Worm (Caenorhabditis elegans): ENCODE measurements around the gene str-15.

Gene str-15

ce11 chrV:16429503-16429902 is 29.1 kb downstream of the str-15 start, which contains the start of gene F26D2.10:
Gene F26D2.10 (minus strand): TSS chrV:16429603.
- TF ChIP-seq nhr-11 (tag; optimal IDR thresholded peaks at IDR 0.05) (no peak), unc-86 (tag; optimal IDR thresholded peaks at IDR 0.05) (no peak), rnt-1 (tag; optimal IDR thresholded peaks at IDR 0.05) (no peak), ceh-24 (tag; optimal IDR thresholded peaks at IDR 0.05) (no peak), ceh-18 (tag; optimal IDR thresholded peaks at IDR 0.05) (no peak), elt-4 (tag; optimal IDR thresholded peaks at IDR 0.05) (no peak), ama-1 (optimal IDR thresholded peaks at IDR 0.05) (no peak), unc-42 (tag; optimal IDR thresholded peaks at IDR 0.05) (no peak)

ce11 chrV:16424428-16424827 is 34.2 kb downstream of the str-15 start, which contains the start of gene srw-29:
Gene srw-29 (minus strand): TSS chrV:16424528.
- TF ChIP-seq ceh-22 (tag; optimal IDR thresholded peaks at IDR 0.05) (no peak), nhr-232 (tag; optimal IDR thresholded peaks at IDR 0.05) (no peak), ahr-1 (tag; optimal IDR thresholded peaks at IDR 0.05) (no peak), sox-2 (GFP tag; IDR thresholded peaks at IDR 0.05) (no peak), ama-1 (optimal IDR thresholded peaks at IDR 0.05) (no peak), che-1 (tag; optimal IDR thresholded peaks at IDR 0.05) (no peak), zip-5 (tag; optimal IDR thresholded peaks at IDR 0.05) (no peak), fkh-10 (GFP tag; optimal IDR thresholded peaks at IDR 0.05) (no peak), ceh-34 (tag; optimal IDR thresholded peaks at IDR 0.05) (no peak), ceh-6 (GFP tag; optimal IDR thresholded peaks at IDR 0.05) (no peak), ztf-16 (tag; optimal IDR thresholded peaks at IDR 0.05) (no peak), eyg-1 (tag; optimal IDR thresholded peaks at IDR 0.05) (no peak), pag-3 (tag; optimal IDR thresholded peaks at IDR 0.05; ENCODE audit: borderline replicate concordance) (no peak), ceh-30 (tag; optimal IDR thresholded peaks at IDR 0.05) (no peak), C08G9.2 (tag; optimal IDR thresholded peaks at IDR 0.05) (no peak), hlh-13 (GFP tag; optimal IDR thresholded peaks at IDR 0.05) (no peak), nhr-11 (tag; optimal IDR thresholded peaks at IDR 0.05) (no peak), dve-1 (tag; optimal IDR thresholded peaks at IDR 0.05) (no peak)

ce11 chrV:16420696-16421095 is 37.9 kb downstream of the str-15 start, which contains the start of gene srw-48:
Gene srw-48 (plus strand): TSS chrV:16420996.
- TF ChIP-seq K09A11.1 (tag; optimal IDR thresholded peaks at IDR 0.05; ENCODE audit: insufficient read depth) (no peak), ceh-2 (tag; optimal IDR thresholded peaks at IDR 0.05) (no peak), hlh-6 (tag; optimal IDR thresholded peaks at IDR 0.05) (no peak), tbx-2 (tag; optimal IDR thresholded peaks at IDR 0.05) (no peak), ceh-48 (tag; optimal IDR thresholded peaks at IDR 0.05) (no peak), fax-1 (tag; optimal IDR thresholded peaks at IDR 0.05) (no peak), hlh-8 (tag; optimal IDR thresholded peaks at IDR 0.05) (no peak), ceh-22 (tag; optimal IDR thresholded peaks at IDR 0.05) (no peak), tbx-7 (tag; optimal IDR thresholded peaks at IDR 0.05) (no peak), pag-3 (tag; optimal IDR thresholded peaks at IDR 0.05; ENCODE audit: borderline replicate concordance) (no peak), ceh-6 (GFP tag; optimal IDR thresholded peaks at IDR 0.05) (no peak), fkh-10 (GFP tag; optimal IDR thresholded peaks at IDR 0.05) (no peak), elt-2 (tag; optimal IDR thresholded peaks at IDR 0.05) (no peak), rnt-1 (tag; optimal IDR thresholded peaks at IDR 0.05) (no peak), npax-4 (tag; optimal IDR thresholded peaks at IDR 0.05) (no peak)

ce11 chrV:16419769-16420168 is 38.8 kb downstream of the str-15 start, which contains the start of gene F26D2.16:
Gene F26D2.16 (minus strand): TSS chrV:16419869.
- TF ChIP-seq T23F11.4 (GFP tag; optimal IDR thresholded peaks at IDR 0.05): no peak

ce11 chrV:16417014-16417413 is 41.6 kb downstream of the str-15 start, which contains the start of gene str-55:
Gene str-55 (minus strand): TSS chrV:16417114.
- no peak for TF ChIP-seq ets-4 (tag; optimal IDR thresholded peaks at IDR 0.05)
- TF ChIP-seq Y22D7AL.16 (tag; optimal IDR thresholded peaks at IDR 0.05): no peak
